Worm (Caenorhabditis elegans) whole organism, L4/young adult: ENCODE data around the gene F17C8.6.

Source experiments
- W03F9.2 ChIP-seq: fragments of 150-350 bp; optimal IDR thresholded peaks from 2 replicates; lab custom pipeline; 2014; ENCODE audit warnings: missing biosample characterization, missing genetic modification characterization
- him-1 ChIP-seq: sonication (generic microtip); optimal IDR thresholded peaks from 2 replicates; lab custom pipeline; 2016; ENCODE audit warnings: missing genotype, missing genetic modification reagents, missing genetic modification characterization, missing compliant biosample characterization

DNA sequence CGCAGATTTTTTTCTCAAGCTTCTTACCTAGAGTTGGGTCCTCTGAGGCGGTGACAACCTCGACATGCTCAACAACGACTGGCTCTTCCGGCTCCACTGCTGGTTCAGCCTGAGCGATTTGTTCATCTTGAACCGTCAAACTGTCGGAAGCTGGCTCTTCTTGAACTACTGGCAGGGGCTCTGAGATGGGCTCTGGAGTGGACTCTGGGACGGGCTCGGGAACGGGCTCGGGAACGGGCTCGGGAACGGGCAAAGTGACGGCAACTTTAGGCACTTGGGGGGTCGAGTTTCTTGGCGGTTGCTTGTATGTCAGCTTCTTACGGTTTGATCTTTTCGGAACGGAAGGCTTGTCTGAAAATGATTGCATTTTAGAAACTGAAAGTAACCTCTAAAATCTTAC lies 17.0 kb upstream of the F17C8.6 start:
- TF ChIP-seq him-1, result no peak
- TF ChIP-seq W03F9.2 (tag; lab: Kevin White, UChicago), result no peak
